Worm (Caenorhabditis elegans): ENCODE results near the gene M01B2.8.

M01B2.8 gene

DNA sequence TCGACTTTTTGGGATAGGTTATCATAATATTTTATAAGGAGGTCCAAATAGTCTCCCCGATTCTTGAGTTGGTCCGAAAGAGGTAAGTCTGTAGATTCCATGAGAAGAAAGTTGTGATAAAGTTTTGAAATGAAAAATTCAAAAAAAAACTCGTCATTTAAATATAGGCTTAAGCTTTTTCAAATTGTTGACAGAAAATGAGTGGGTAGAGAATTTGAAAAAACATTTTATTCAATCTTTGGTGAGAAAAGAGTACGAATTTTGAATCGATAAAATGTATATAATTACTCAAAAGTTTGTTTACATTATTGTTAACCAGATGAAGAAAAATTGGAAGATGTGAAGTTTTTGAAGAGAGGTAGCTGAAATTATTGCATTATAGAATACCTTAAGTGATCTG lies 45.5 kb downstream of the M01B2.8 start, which contains the start of gene T26H8.5:
Gene T26H8.5 (minus strand): TSS at position 101 of the 400 bp plus-strand sequence.
- TF ChIP-seq ceh-14 (tag; optimal IDR thresholded peaks at IDR 0.05) (no peak), C08G9.2 (tag; optimal IDR thresholded peaks at IDR 0.05) (no peak), unc-55 (GFP tag; optimal IDR thresholded peaks at IDR 0.05) (no peak)

DNA sequence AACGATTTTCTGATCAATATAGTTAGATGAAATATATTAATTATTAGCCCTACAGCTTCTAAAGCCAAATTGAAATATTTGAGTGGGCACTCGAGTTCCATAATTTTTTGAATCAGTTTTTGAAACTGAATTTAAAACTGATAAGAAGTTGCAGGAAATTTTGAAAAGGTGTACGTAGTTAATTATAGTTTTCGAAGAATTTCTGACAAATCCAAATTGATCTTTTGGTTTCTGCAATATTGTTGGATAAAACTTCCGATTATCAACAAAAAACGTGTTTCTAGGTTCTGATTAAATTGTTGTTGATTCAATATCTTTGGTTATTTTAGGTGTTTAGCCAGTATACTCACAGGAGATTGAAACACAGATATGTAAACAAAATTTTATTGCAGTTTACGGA lies 46.7 kb downstream of the M01B2.8 start, which contains the start of gene T26H8.4:
Gene T26H8.4 (minus strand): TSS at position 101 of the 400 bp plus-strand sequence.
- no peak for TF ChIP-seq hlh-30 (tag; optimal IDR thresholded peaks at IDR 0.05; ENCODE audit: insufficient read depth)
- no peak for TF ChIP-seq unc-42 (tag; optimal IDR thresholded peaks at IDR 0.05)
- no peak for TF ChIP-seq odd-2 (tag; optimal IDR thresholded peaks at IDR 0.05)
- TF ChIP-seq npax-4 (tag; optimal IDR thresholded peaks at IDR 0.05): no peak
- TF ChIP-seq ceh-6 (GFP tag; optimal IDR thresholded peaks at IDR 0.05): no peak
- no peak for TF ChIP-seq ttx-3 (tag; optimal IDR thresholded peaks at IDR 0.05)
- no peak for TF ChIP-seq syd-9 (tag; optimal IDR thresholded peaks at IDR 0.05)
- no peak for TF ChIP-seq pqm-1 (tag; optimal IDR thresholded peaks at IDR 0.05)
- no peak for TF ChIP-seq nfya-1 (tag; optimal IDR thresholded peaks at IDR 0.05)
- no peak for TF ChIP-seq pha-4 (tag; optimal IDR thresholded peaks at IDR 0.05)
- TF ChIP-seq ceh-19 (GFP tag; optimal IDR thresholded peaks at IDR 0.05): no peak
- no peak for TF ChIP-seq pha-2 (tag; optimal IDR thresholded peaks at IDR 0.05)
- no peak for TF ChIP-seq hlh-13 (GFP tag; optimal IDR thresholded peaks at IDR 0.05)
- TF ChIP-seq ceh-9 (tag; optimal IDR thresholded peaks at IDR 0.05): no peak
- no peak for TF ChIP-seq fkh-10 (GFP tag; optimal IDR thresholded peaks at IDR 0.05)
- no peak for TF ChIP-seq madf-2 (tag; optimal IDR thresholded peaks at IDR 0.05)
- TF ChIP-seq ceh-31 (tag; optimal IDR thresholded peaks at IDR 0.05): no peak
- no peak for TF ChIP-seq nhr-232 (tag; optimal IDR thresholded peaks at IDR 0.05)
- TF ChIP-seq pat-9 (tag; optimal IDR thresholded peaks at IDR 0.05): no peak
- no peak for TF ChIP-seq hlh-6 (tag; optimal IDR thresholded peaks at IDR 0.05)

- TF ChIP-seq hlh-15 (tag; optimal IDR thresholded peaks at IDR 0.05): no peak
- TF ChIP-seq fkh-6 (tag; optimal IDR thresholded peaks at IDR 0.05): no peak
- no peak for TF ChIP-seq T23F11.4 (GFP tag; optimal IDR thresholded peaks at IDR 0.05)
Measured at ce11 chrV:15309011-15309410, 49.0 kb downstream of the M01B2.8 start, which contains the start of gene srz-10. Gene srz-10 (minus strand): TSS chrV:15309098.

All from whole organism, late embryonic.